Worm (Caenorhabditis elegans) whole organism, L3 larva: Measurements from ENCODE around the gene nos-2.

Source experiments
- R02D3.7 ChIP-seq: fragments of 150-350 bp; optimal IDR thresholded peaks from 2 replicates; lab custom pipeline; 2014; ENCODE audit warnings: missing biosample characterization, missing genetic modification characterization
- ZK546.5 ChIP-seq: sonication (generic microtip); optimal IDR thresholded peaks from 2 replicates; lab custom pipeline; 2017; ENCODE audit warnings: missing biosample characterization, missing genetic modification characterization
- aly-2 ChIP-seq: fragments of 150-350 bp; optimal IDR thresholded peaks from 2 replicates; lab custom pipeline; 2014; ENCODE audit warnings: missing biosample characterization, missing genetic modification characterization
- ama-1 ChIP-seq: fragments of 150-350 bp; optimal IDR thresholded peaks from 2 replicates; lab custom pipeline; 2018
- ceh-16 ChIP-seq: sonication (generic microtip); optimal IDR thresholded peaks from 2 replicates; lab custom pipeline; 2017; ENCODE audit warnings: missing biosample characterization, missing genetic modification characterization
- ceh-28 ChIP-seq: fragments of 150-350 bp; optimal IDR thresholded peaks from 2 replicates; lab custom pipeline; 2014; ENCODE audit warnings: missing biosample characterization, missing genetic modification reagents, missing genetic modification characterization
- ceh-9 ChIP-seq: sonication (generic microtip); optimal IDR thresholded peaks from 2 replicates; lab custom pipeline; 2018; ENCODE audit warnings: missing biosample characterization, missing genetic modification characterization
- daf-12 ChIP-seq: fragments of 150-350 bp; optimal IDR thresholded peaks from 2 replicates; lab custom pipeline; 2014; ENCODE audit warnings: missing biosample characterization, missing genetic modification reagents, missing genetic modification characterization
- egl-27 ChIP-seq: sonication (generic microtip); optimal IDR thresholded peaks from 4 replicates; lab custom pipeline; 2017; ENCODE audit warnings: missing biosample characterization, missing genetic modification reagents, missing genetic modification characterization
- egl-5 ChIP-seq: fragments of 150-350 bp; optimal IDR thresholded peaks from 2 replicates; lab custom pipeline; 2017; ENCODE audit warnings: missing biosample characterization, missing genetic modification reagents, missing genetic modification characterization, inconsistent platforms
- elt-1 ChIP-seq: fragments of 150-350 bp; optimal IDR thresholded peaks from 2 replicates; lab custom pipeline; 2014; ENCODE audit warnings: missing biosample characterization, missing genetic modification characterization
- elt-2 ChIP-seq: sonication (generic microtip); optimal IDR thresholded peaks from 2 replicates; lab custom pipeline; 2016; ENCODE audit warnings: missing genetic modification reagents, mild to moderate bottlenecking, missing genetic modification characterization, missing compliant biosample characterization
- elt-3 ChIP-seq, 3 experiments: fragments of 150-350 bp in 1 of 3; sonication (generic microtip) in 2 of 3; optimal IDR thresholded peaks; 2 replicates in 2 of 3; 4 replicates in 1 of 3; lab custom pipeline; 2014 to 2017; ENCODE audit warnings: missing biosample characterization in 3 of 3, missing genetic modification characterization in 3 of 3
- fkh-10 ChIP-seq: sonication (generic microtip); optimal IDR thresholded peaks from 2 replicates; lab custom pipeline; 2017; ENCODE audit warnings: missing biosample characterization, missing genetic modification reagents, missing genetic modification characterization
- hmg-11 ChIP-seq: sonication (generic microtip); optimal IDR thresholded peaks from 2 replicates; lab custom pipeline; 2016; ENCODE audit warnings: missing genetic modification characterization, missing compliant biosample characterization
- jun-1 ChIP-seq: fragments of 150-350 bp; optimal IDR thresholded peaks from 2 replicates; lab custom pipeline; 2014; ENCODE audit warnings: missing biosample characterization, missing genetic modification reagents, missing genetic modification characterization
- lin-15B ChIP-seq: fragments of 150-350 bp; optimal IDR thresholded peaks from 2 replicates; lab custom pipeline; 2014; ENCODE audit warnings: missing biosample characterization, missing genetic modification characterization
- lin-39 ChIP-seq: fragments of 150-350 bp; optimal IDR thresholded peaks from 2 replicates; lab custom pipeline; 2018; ENCODE audit warnings: missing biosample characterization, missing genetic modification reagents, missing genetic modification characterization
- lsy-12 ChIP-seq: sonication (generic microtip); optimal IDR thresholded peaks from 2 replicates; lab custom pipeline; 2016; ENCODE audit warnings: mild to moderate bottlenecking, missing genetic modification characterization, missing compliant biosample characterization
- mdl-1 ChIP-seq: fragments of 150-350 bp; optimal IDR thresholded peaks from 2 replicates; lab custom pipeline; 2014; ENCODE audit warnings: missing biosample characterization, missing genetic modification characterization
- mml-1 ChIP-seq: fragments of 150-350 bp; sonication (generic microtip); optimal IDR thresholded peaks from 3 replicates; lab custom pipeline; 2014; ENCODE audit warnings: missing biosample characterization, missing genetic modification characterization
- nfya-1 ChIP-seq: sonication (generic microtip); optimal IDR thresholded peaks from 2 replicates; lab custom pipeline; 2017; ENCODE audit warnings: missing genetic modification characterization, mild to moderate bottlenecking, missing compliant biosample characterization, antibody characterized with exemption, moderate library complexity; ENCODE audit not compliant: insufficient read depth
- nhr-11 ChIP-seq: fragments of 150-350 bp; optimal IDR thresholded peaks from 2 replicates; lab custom pipeline; 2014; ENCODE audit warnings: missing biosample characterization, missing genetic modification characterization
- nhr-12 ChIP-seq: fragments of 150-350 bp; optimal IDR thresholded peaks from 2 replicates; lab custom pipeline; 2014; ENCODE audit warnings: missing biosample characterization, missing genetic modification characterization
- nhr-23 ChIP-seq: fragments of 150-350 bp; optimal IDR thresholded peaks from 2 replicates; lab custom pipeline; 2014; ENCODE audit warnings: missing biosample characterization, missing genetic modification reagents, missing genetic modification characterization
- nhr-237 ChIP-seq: fragments of 150-350 bp; optimal IDR thresholded peaks from 2 replicates; lab custom pipeline; 2014; ENCODE audit warnings: missing biosample characterization, missing genetic modification characterization
- nhr-25 ChIP-seq: sonication (generic microtip); optimal IDR thresholded peaks from 2 replicates; lab custom pipeline; 2017; ENCODE audit warnings: missing biosample characterization, missing genetic modification characterization
- nhr-28 ChIP-seq: fragments of 150-350 bp; optimal IDR thresholded peaks from 2 replicates; lab custom pipeline; 2014; ENCODE audit warnings: missing biosample characterization, missing genetic modification characterization
- nhr-43 ChIP-seq: sonication (generic microtip); optimal IDR thresholded peaks from 2 replicates; lab custom pipeline; 2016; ENCODE audit warnings: mild to moderate bottlenecking, missing genetic modification characterization, missing compliant biosample characterization; ENCODE audit not compliant: poor library complexity, severe bottlenecking
- nhr-67 ChIP-seq: fragments of 150-350 bp; optimal IDR thresholded peaks from 2 replicates; lab custom pipeline; 2014; ENCODE audit warnings: missing biosample characterization, missing genetic modification characterization
- nhr-76 ChIP-seq: fragments of 150-350 bp; sonication (generic microtip); optimal IDR thresholded peaks from 5 replicates; lab custom pipeline; 2014; ENCODE audit warnings: missing biosample characterization, missing genetic modification characterization
- nhr-77 ChIP-seq: fragments of 150-350 bp; optimal IDR thresholded peaks from 2 replicates; lab custom pipeline; 2014; ENCODE audit warnings: missing biosample characterization, missing genetic modification characterization
- pha-4 ChIP-seq: fragments of 150-350 bp; optimal IDR thresholded peaks from 2 replicates; lab custom pipeline; 2014; ENCODE audit warnings: missing biosample characterization, missing genetic modification reagents, missing genetic modification characterization
- pqm-1 ChIP-seq: fragments of 150-350 bp; optimal IDR thresholded peaks from 2 replicates; lab custom pipeline; 2017; ENCODE audit warnings: missing biosample characterization, missing genetic modification characterization, inconsistent platforms
- skn-1 ChIP-seq: fragments of 150-350 bp; optimal IDR thresholded peaks from 2 replicates; lab custom pipeline; 2014; ENCODE audit warnings: missing biosample characterization, missing genetic modification characterization
- tbx-2 ChIP-seq: sonication (generic microtip); optimal IDR thresholded peaks from 2 replicates; lab custom pipeline; 2016; ENCODE audit warnings: mild to moderate bottlenecking, missing genetic modification characterization, missing compliant biosample characterization
- unc-39 ChIP-seq: sonication (generic microtip); optimal IDR thresholded peaks from 4 replicates; lab custom pipeline; 2017; ENCODE audit warnings: missing biosample characterization, missing genetic modification characterization
- unc-62 ChIP-seq: fragments of 150-350 bp; sonication (generic microtip); optimal IDR thresholded peaks from 4 replicates; lab custom pipeline; 2014; ENCODE audit warnings: missing biosample characterization, missing genetic modification reagents, missing genetic modification characterization
- zag-1 ChIP-seq: fragments of 150-350 bp; optimal IDR thresholded peaks from 2 replicates; lab custom pipeline; 2014; ENCODE audit warnings: missing biosample characterization, missing genetic modification characterization
- ztf-4 ChIP-seq: fragments of 150-350 bp; optimal IDR thresholded peaks from 2 replicates; lab custom pipeline; 2014; ENCODE audit warnings: missing biosample characterization, missing genetic modification characterization

The nos-2 gene

DNA sequence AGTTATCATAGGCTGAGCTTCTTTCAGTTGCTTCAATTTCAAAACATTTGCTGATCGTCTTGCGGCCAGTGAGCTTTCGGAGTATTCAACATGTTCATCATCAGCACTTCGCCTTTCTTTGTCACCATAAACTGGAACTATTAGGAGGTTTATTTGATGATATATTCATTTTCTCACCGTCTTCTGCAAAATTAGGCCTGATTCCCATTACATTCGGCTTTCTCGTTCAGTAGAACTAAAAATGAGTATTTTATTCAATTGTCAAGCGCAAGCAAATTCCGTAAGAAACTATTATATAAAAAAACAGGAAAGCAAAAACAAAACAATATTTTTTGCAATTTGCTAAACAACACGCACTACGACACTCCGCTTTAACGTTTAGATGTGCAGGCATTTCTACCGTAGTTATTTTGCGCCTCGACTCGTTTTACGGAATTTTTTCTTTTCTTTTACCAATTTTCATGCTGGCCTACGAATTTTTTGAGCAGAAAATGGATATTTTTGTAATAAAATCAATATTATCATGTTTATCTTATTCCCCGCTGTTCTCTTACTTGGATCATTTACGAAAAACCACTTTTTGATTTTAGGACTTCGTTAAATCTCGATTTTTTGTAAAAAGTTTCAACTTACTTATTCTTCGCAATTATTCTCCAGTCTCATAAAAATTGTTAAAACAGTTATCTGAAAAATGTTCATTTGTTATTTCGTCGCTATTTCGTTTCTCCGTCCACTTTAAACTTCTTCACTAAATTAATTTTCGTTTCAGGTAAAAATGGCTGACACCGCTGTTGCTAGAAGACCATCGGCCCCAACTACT, 39.6 kb downstream of the nos-2 start, which contains the start of the genes farl-11 and rpl-33:
Gene farl-11 (minus strand): TSS at position 242 of the 820 bp plus-strand sequence.
Gene rpl-33 (plus strand): TSS at position 770 of the 820 bp plus-strand sequence.
- TF ChIP-seq jun-1 (tag; lab: Kevin White, UChicago) (peak; percentile 68), ceh-28 (peak; percentile 38), elt-1 (tag; lab: Kevin White, UChicago) (no peak), skn-1 (tag; lab: Kevin White, UChicago) (peak; percentile 36), egl-27 (tag; lab: Kevin White, UChicago) (no peak), pqm-1 (tag; lab: Kevin White, UChicago) (peak; percentile 73), egl-5 (tag; lab: Kevin White, UChicago) (peak; percentile 86), nhr-43 (peak; percentile 52), elt-2 (tag; lab: Kevin White, UChicago) (peak; percentile 41), R02D3.7 (peak; percentile 79), mdl-1 (tag; lab: Kevin White, UChicago) (no peak), pha-4 (tag; lab: Kevin White, UChicago) (peak; percentile 98), nhr-25 (tag; lab: Kevin White, UChicago) (peak; percentile 90), tbx-2 (tag; lab: Kevin White, UChicago) (no peak), mml-1 (no peak), unc-62 (no peak), unc-39 (tag; lab: Kevin White, UChicago) (no peak), zag-1 (no peak), nhr-237 (tag; lab: Kevin White, UChicago) (no peak), nhr-11 (peak; percentile 25), nhr-76 (tag; lab: Kevin White, UChicago) (peak; percentile 16), daf-12 (tag; lab: Kevin White, UChicago) (no peak), nhr-77 (tag; lab: Kevin White, UChicago) (no peak), lin-39 (peak; percentile 84), nfya-1 (peak; percentile 97), nhr-28 (tag; lab: Kevin White, UChicago) (no peak), ztf-4 (tag; lab: Kevin White, UChicago) (no peak), nhr-12 (tag; lab: Kevin White, UChicago) (no peak), lin-15B (peak; percentile 100), ZK546.5 (tag; lab: Kevin White, UChicago) (peak; percentile 81), nhr-23 (tag; lab: Kevin White, UChicago) (peak; percentile 93), fkh-10 (GFP tag; lab: Kevin White, UChicago) (peak; percentile 39), hmg-11 (tag; lab: Kevin White, UChicago) (peak; percentile 24), ceh-9 (tag; lab: Kevin White, UChicago) (no peak), ama-1 (peak; percentile 46), ceh-16 (tag; lab: Kevin White, UChicago) (no peak), nhr-67 (tag; lab: Kevin White, UChicago) (no peak), lsy-12 (tag; lab: Kevin White, UChicago) (peak; percentile 21), elt-3 (tag; optimal IDR thresholded peaks at IDR 0.05; lab: Kevin White, UChicago) (no peak)

DNA sequence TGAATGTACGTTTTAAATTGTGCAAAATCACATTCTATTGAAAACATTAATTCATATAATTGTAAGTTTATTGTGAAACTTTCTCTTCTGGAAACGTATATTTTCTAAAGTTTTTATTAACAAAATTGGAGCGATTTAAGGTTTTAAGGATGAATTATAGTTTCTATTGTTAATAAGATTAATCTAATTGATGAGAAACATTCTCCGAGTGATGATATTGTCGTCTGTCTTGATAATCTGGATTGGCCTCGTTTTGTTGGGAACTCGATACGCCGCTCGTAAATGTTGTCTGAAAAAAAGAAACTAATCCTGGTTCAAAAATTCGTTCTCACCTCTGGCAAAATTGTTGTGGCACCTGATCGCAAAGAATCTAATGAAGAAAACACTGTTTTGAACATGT, 40.9 kb downstream of the nos-2 start:
- TF ChIP-seq nhr-23 (tag; lab: Kevin White, UChicago) = no peak

ce11 chrII:7109956-7110355, 44.5 kb downstream of the nos-2 start, which contains the start of gene F10E7.9:
F10E7.9 (minus strand) TSS chrII:7110056.
- TF ChIP-seq pqm-1 (tag; lab: Kevin White, UChicago) (no peak), aly-2 (tag; lab: Kevin White, UChicago) (no peak), egl-5 (tag; lab: Kevin White, UChicago) (no peak), ZK546.5 (tag; lab: Kevin White, UChicago) (no peak), nhr-12 (tag; lab: Kevin White, UChicago) (no peak)
